Fruit fly (Drosophila melanogaster) S2 (cell line): ENCODE results near the gene RhoL.

ENCODE experiments used
- CG8478 ChIP-seq: fragments of >200 bp; optimal IDR thresholded peaks from 2 replicates; lab custom pipeline; 2018
- CTCF ChIP-seq, 2 experiments: fragments of >200 bp; optimal IDR thresholded peaks; 2 replicates each; lab custom pipeline; 2018

DNA sequence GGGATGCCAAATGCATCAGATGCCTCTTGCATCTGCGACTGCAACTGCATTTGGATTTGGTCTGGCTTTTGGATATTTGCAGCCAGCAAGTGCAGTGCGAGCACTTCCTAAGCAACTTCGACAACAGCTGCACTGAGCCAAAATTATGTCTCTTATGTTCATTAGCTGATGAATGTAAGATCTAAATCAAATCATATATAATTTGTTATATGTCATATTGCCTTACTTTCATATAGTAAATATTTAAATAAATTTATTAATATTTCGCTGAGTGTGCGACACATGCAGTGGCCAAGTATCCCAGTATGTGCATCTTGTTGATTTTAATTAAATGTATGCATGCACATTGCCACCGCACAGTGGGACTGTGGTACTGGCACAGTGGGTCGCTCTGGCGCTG lies 22.0 kb downstream of the RhoL start:
- TF ChIP-seq CTCF (optimal IDR thresholded peaks at IDR 0.05; lab: Kevin White, UChicago): no peak
- no peak for TF ChIP-seq CG8478 (lab: Kevin White, UChicago)
